Worm (Caenorhabditis elegans) whole organism, young adult: ENCODE results near the gene scl-1.

Experiments
- B0019.2 ChIP-seq: fragments of 200-800 bp; sonication (Bioruptor generic); conservative IDR thresholded peaks from 2 replicates; pipeline ENCODE4 v1.3.6; 2022; ENCODE audit warnings: missing genetic modification reagents, missing genetic modification characterization, missing compliant biosample characterization
- B0035.1 ChIP-seq: sonication (generic microtip); optimal IDR thresholded peaks from 2 replicates; lab custom pipeline; 2016; ENCODE audit warnings: missing genetic modification characterization, mild to moderate bottlenecking, missing compliant biosample characterization, missing genotype, missing genetic modification reagents
- D2030.7 ChIP-seq: fragments of 200-800 bp; sonication (Bioruptor generic); IDR thresholded peaks from 2 replicates; pipeline ENCODE4 v1.3.6; 2022; ENCODE audit warnings: missing genetic modification reagents, missing genetic modification characterization, missing compliant biosample characterization
- F33H1.4 ChIP-seq: fragments of 200-800 bp; sonication (Bioruptor generic); IDR thresholded peaks from 2 replicates; pipeline ENCODE4 v1.3.6; 2022; ENCODE audit warnings: missing genetic modification reagents, missing genetic modification characterization, missing compliant biosample characterization
- F37B4.10 ChIP-seq: fragments of 200-800 bp; sonication (Bioruptor generic); IDR thresholded peaks from 2 replicates; pipeline ENCODE4 v1.3.6; 2022; ENCODE audit warnings: missing genetic modification characterization, missing compliant biosample characterization
- F57A8.1 ChIP-seq: fragments of 200-800 bp; sonication (Bioruptor generic); optimal IDR thresholded peaks from 2 replicates; lab custom pipeline; 2018; ENCODE audit warnings: mild to moderate bottlenecking, missing genetic modification characterization, moderate library complexity, missing compliant biosample characterization
- K11D2.4 ChIP-seq: fragments of 200-800 bp; sonication (Bioruptor generic); IDR thresholded peaks from 2 replicates; pipeline ENCODE4 v1.3.6; 2022; ENCODE audit warnings: missing genetic modification reagents, missing genetic modification characterization, missing compliant biosample characterization
- Y56A3A.18 ChIP-seq: fragments of 200-800 bp; sonication (Bioruptor generic); IDR thresholded peaks from 2 replicates; pipeline ENCODE4 v1.3.6; 2022; ENCODE audit warnings: missing genetic modification reagents, missing genetic modification characterization, missing compliant biosample characterization
- Y67H2A.10 ChIP-seq: fragments of 200-800 bp; sonication (Bioruptor generic); conservative IDR thresholded peaks from 2 replicates; pipeline ENCODE4 v1.3.6; 2022; ENCODE audit warnings: missing genetic modification reagents, missing genetic modification characterization, missing compliant biosample characterization
- Y95B8A.8 ChIP-seq: fragments of 200-800 bp; sonication (Bioruptor generic); IDR thresholded peaks from 2 replicates; pipeline ENCODE4 v1.3.6; 2022; ENCODE audit warnings: missing genetic modification reagents, missing genetic modification characterization, missing compliant biosample characterization
- ama-1 ChIP-seq, 3 experiments: fragments of 150-350 bp in 1 of 3; sonication (generic microtip) in 2 of 3; optimal IDR thresholded peaks; 2 replicates each; lab custom pipeline; 2014 to 2018; ENCODE audit warnings: missing biosample characterization in 2 of 3, missing genetic modification characterization in 2 of 3, missing genetic modification reagents in 2 of 3
- ccch-3 ChIP-seq: fragments of 200-800 bp; sonication (Bioruptor generic); optimal IDR thresholded peaks from 2 replicates; lab custom pipeline; 2018; ENCODE audit warnings: mild to moderate bottlenecking, missing genetic modification characterization, missing compliant biosample characterization
- ceh-27 ChIP-seq: fragments of 200-800 bp; sonication (Bioruptor generic); optimal IDR thresholded peaks from 2 replicates; lab custom pipeline; 2018; ENCODE audit warnings: mild to moderate bottlenecking, missing genetic modification characterization, moderate library complexity, missing compliant biosample characterization
- ceh-79 ChIP-seq: sonication (generic microtip); optimal IDR thresholded peaks from 2 replicates; lab custom pipeline; 2017; ENCODE audit warnings: mild to moderate bottlenecking, missing genetic modification characterization, missing compliant biosample characterization
- dpff-1 ChIP-seq: sonication (generic microtip); optimal IDR thresholded peaks from 2 replicates; lab custom pipeline; 2017; ENCODE audit warnings: mild to moderate bottlenecking, missing genetic modification characterization, missing compliant biosample characterization
- efl-1 ChIP-seq: fragments of 150-350 bp; optimal IDR thresholded peaks from 2 replicates; lab custom pipeline; 2014; ENCODE audit warnings: missing biosample characterization, missing genetic modification reagents, missing genetic modification characterization
- ekl-4 ChIP-seq: fragments of 200-800 bp; sonication (Bioruptor generic); IDR thresholded peaks from 2 replicates; pipeline ENCODE4 v1.3.6; 2022; ENCODE audit warnings: missing genetic modification reagents, missing genetic modification characterization, missing compliant biosample characterization
- fkh-3 ChIP-seq: sonication (generic microtip); optimal IDR thresholded peaks from 2 replicates; lab custom pipeline; 2016; ENCODE audit warnings: mild to moderate bottlenecking, missing genetic modification characterization, missing compliant biosample characterization
- hmg-20 ChIP-seq: fragments of 200-800 bp; sonication (Bioruptor generic); IDR thresholded peaks from 2 replicates; pipeline ENCODE4 v1.3.6; 2022; ENCODE audit warnings: missing genetic modification reagents, missing genetic modification characterization, missing compliant biosample characterization
- hrde-1 ChIP-seq: sonication (generic microtip); optimal IDR thresholded peaks from 2 replicates; lab custom pipeline; 2016; ENCODE audit warnings: missing genetic modification characterization, mild to moderate bottlenecking, missing compliant biosample characterization, moderate library complexity, missing genotype, missing genetic modification reagents, borderline replicate concordance
- lag-1 ChIP-seq: fragments of 200-800 bp; sonication (Bioruptor generic); IDR thresholded peaks from 2 replicates; pipeline ENCODE4 v1.3.6; 2022; ENCODE audit warnings: missing genetic modification reagents, missing genetic modification characterization, missing compliant biosample characterization
- let-607 ChIP-seq, 2 experiments: fragments of 200-800 bp in 1 of 2; sonication (Bioruptor generic) in 1 of 2; sonication (generic microtip) in 1 of 2; optimal IDR thresholded peaks; 2 replicates each; lab custom pipeline; 2016 to 2018; ENCODE audit warnings: mild to moderate bottlenecking in 2 of 2, missing compliant biosample characterization in 2 of 2, missing genetic modification characterization in 2 of 2, moderate library complexity in 2 of 2, missing genotype in 1 of 2
- lin-26 ChIP-seq: fragments of 200-800 bp; sonication (Bioruptor generic); IDR thresholded peaks from 2 replicates; pipeline ENCODE4 v1.3.6; 2022; ENCODE audit warnings: missing genetic modification reagents, missing genetic modification characterization, missing compliant biosample characterization
- lin-40 ChIP-seq: sonication (generic microtip); optimal IDR thresholded peaks from 2 replicates; lab custom pipeline; 2016; ENCODE audit warnings: missing genetic modification characterization, mild to moderate bottlenecking, missing compliant biosample characterization, missing genotype, missing genetic modification reagents
- lsy-27 ChIP-seq: sonication (generic microtip); optimal IDR thresholded peaks from 2 replicates; lab custom pipeline; 2017; ENCODE audit warnings: missing genetic modification characterization, mild to moderate bottlenecking, missing compliant biosample characterization, antibody characterized with exemption, missing genotype, borderline replicate concordance; ENCODE audit not compliant: insufficient read depth
- mcd-1 ChIP-seq: fragments of 200-800 bp; sonication (Bioruptor generic); IDR thresholded peaks from 2 replicates; pipeline ENCODE4 v1.3.6; 2022; ENCODE audit warnings: missing genetic modification reagents, missing genetic modification characterization, missing compliant biosample characterization
- mel-28 ChIP-seq: sonication (generic microtip); optimal IDR thresholded peaks from 2 replicates; lab custom pipeline; 2016; ENCODE audit warnings: borderline replicate concordance, mild to moderate bottlenecking, missing genetic modification characterization, missing compliant biosample characterization
- nfya-2 ChIP-seq: fragments of 200-800 bp; sonication (Bioruptor generic); IDR thresholded peaks from 2 replicates; pipeline ENCODE4 v1.3.6; 2022; ENCODE audit warnings: missing genetic modification reagents, missing genetic modification characterization, missing compliant biosample characterization
- rcor-1 ChIP-seq: fragments of 200-800 bp; sonication (Bioruptor generic); IDR thresholded peaks from 2 replicates; pipeline ENCODE4 v1.3.6; 2022; ENCODE audit warnings: missing genetic modification reagents, missing genetic modification characterization, missing compliant biosample characterization
- repo-1 ChIP-seq: sonication (generic microtip); optimal IDR thresholded peaks from 2 replicates; lab custom pipeline; 2017; ENCODE audit warnings: mild to moderate bottlenecking, missing genetic modification characterization, missing compliant biosample characterization
- snpc-1.1 ChIP-seq: sonication (generic microtip); optimal IDR thresholded peaks from 2 replicates; lab custom pipeline; 2017; ENCODE audit warnings: missing genetic modification characterization, mild to moderate bottlenecking, missing compliant biosample characterization, antibody characterized with exemption, moderate library complexity, missing genotype, missing genetic modification reagents; ENCODE audit not compliant: insufficient read depth
- snpc-1.3 ChIP-seq: sonication (generic microtip); optimal IDR thresholded peaks from 2 replicates; lab custom pipeline; 2017; ENCODE audit warnings: missing genetic modification characterization, mild to moderate bottlenecking, missing compliant biosample characterization, antibody characterized with exemption, moderate library complexity, missing genotype, missing genetic modification reagents; ENCODE audit not compliant: insufficient read depth
- unc-62 ChIP-seq: fragments of 150-350 bp; optimal IDR thresholded peaks from 2 replicates; lab custom pipeline; 2014; ENCODE audit warnings: missing biosample characterization, missing genetic modification reagents, missing genetic modification characterization
- ztf-25 ChIP-seq: fragments of 200-800 bp; sonication (Bioruptor generic); IDR thresholded peaks from 2 replicates; pipeline ENCODE4 v1.3.6; 2022; ENCODE audit warnings: missing genetic modification reagents, missing genetic modification characterization, missing compliant biosample characterization
- ztf-26 ChIP-seq: sonication (generic microtip); optimal IDR thresholded peaks from 2 replicates; lab custom pipeline; 2017; ENCODE audit warnings: missing genetic modification characterization, missing compliant biosample characterization
- ztf-6 ChIP-seq: fragments of 200-800 bp; sonication (Bioruptor generic); IDR thresholded peaks from 2 replicates; pipeline ENCODE4 v1.3.6; 2022; ENCODE audit warnings: missing genetic modification reagents, missing genetic modification characterization, missing compliant biosample characterization

scl-1 gene

DNA sequence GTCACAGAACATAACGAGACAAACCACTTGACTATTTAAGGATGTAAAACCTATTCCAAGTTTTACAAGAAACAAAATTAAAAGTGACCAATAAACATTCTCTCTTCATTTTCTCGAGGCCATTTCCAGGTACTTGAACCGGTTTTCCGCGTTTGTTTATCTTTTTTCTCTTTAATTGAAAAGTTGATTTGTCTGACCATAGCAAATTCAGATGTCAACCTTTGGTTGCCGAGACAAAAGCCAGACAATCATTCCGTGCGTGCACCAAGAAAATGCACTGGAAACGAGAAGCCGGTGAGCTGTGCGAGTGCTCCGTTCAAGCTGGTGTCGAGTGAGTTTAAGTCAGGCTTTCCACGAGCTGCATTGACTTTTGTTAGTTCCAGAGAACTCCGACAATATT lies 26.0 kb downstream of the scl-1 start:
- TF ChIP-seq ccch-3 (GFP tag; lab: Kevin White, UChicago) (no peak), ztf-6 (GFP tag; lab: Robert Waterston, UW) (no peak), fkh-3 (tag; lab: Kevin White, UChicago) (no peak), ceh-27 (GFP tag; lab: Kevin White, UChicago) (peak; percentile 19), snpc-1.1 (tag; lab: Kevin White, UChicago) (no peak), F37B4.10 (no peak), Y67H2A.10 (GFP tag; lab: Robert Waterston, UW) (no peak), ceh-79 (tag; lab: Kevin White, UChicago) (no peak), D2030.7 (GFP tag; lab: Robert Waterston, UW) (no peak), repo-1 (tag; lab: Kevin White, UChicago) (no peak), ztf-25 (GFP tag; lab: Robert Waterston, UW) (no peak), B0035.1 (tag; lab: Kevin White, UChicago) (no peak), let-607 (tag; optimal IDR thresholded peaks at IDR 0.05; lab: Kevin White, UChicago) (no peak), mel-28 (no peak), mcd-1 (GFP tag; lab: Robert Waterston, UW) (peak; percentile 28; the same call in 1 of the 2 replicates), K11D2.4 (0 out of 2 replicates have a peak, but pooled peaks have one; percentile 56), Y56A3A.18 (GFP tag; lab: Robert Waterston, UW) (no peak), efl-1 (GFP tag; lab: Kevin White, UChicago) (no peak), ztf-26 (tag; lab: Kevin White, UChicago) (peak; percentile 27), rcor-1 (GFP tag; lab: Robert Waterston, UW) (no peak), F57A8.1 (GFP tag; lab: Kevin White, UChicago) (no peak), ama-1 (optimal IDR thresholded peaks at IDR 0.05; lab: Kevin White, UChicago) (peak; percentile 81), ama-1 (GFP tag; optimal IDR thresholded peaks at IDR 0.05; lab: Kevin White, UChicago) (no peak), unc-62 (GFP tag; lab: Kevin White, UChicago) (no peak), ekl-4 (GFP tag; lab: Robert Waterston, UW) (no peak), lin-26 (GFP tag; lab: Robert Waterston, UW) (peak; percentile 60; the same call in 1 of the 2 replicates), lag-1 (GFP tag; lab: Robert Waterston, UW) (no peak), F33H1.4 (GFP tag; lab: Robert Waterston, UW) (no peak), B0019.2 (GFP tag; lab: Robert Waterston, UW) (no peak), hmg-20 (GFP tag; lab: Robert Waterston, UW) (no peak), snpc-1.3 (tag; lab: Kevin White, UChicago) (no peak), dpff-1 (tag; lab: Kevin White, UChicago) (no peak), nfya-2 (no peak), lin-40 (tag; lab: Kevin White, UChicago) (no peak), hrde-1 (tag; lab: Kevin White, UChicago) (no peak), lsy-27 (tag; lab: Kevin White, UChicago) (no peak), Y95B8A.8 (GFP tag; lab: Robert Waterston, UW) (no peak)
